Worm (Caenorhabditis elegans) whole organism, late embryonic: ENCODE data around the gene Y75B7AR.1.

Experiments used
- K09A11.1 ChIP-seq: sonication (generic microtip); optimal IDR thresholded peaks from 2 replicates; lab custom pipeline; 2017; ENCODE audit warnings: antibody characterized with exemption, mild to moderate bottlenecking, missing genetic modification characterization, missing compliant biosample characterization; ENCODE audit not compliant: insufficient read depth
- Y22D7AL.16 ChIP-seq: sonication (generic microtip); optimal IDR thresholded peaks from 2 replicates; lab custom pipeline; 2016; ENCODE audit warnings: missing genetic modification characterization, missing compliant biosample characterization
- ama-1 ChIP-seq: fragments of 150-350 bp; optimal IDR thresholded peaks from 2 replicates; lab custom pipeline; 2014
- ceh-14 ChIP-seq: sonication (generic microtip); optimal IDR thresholded peaks from 2 replicates; lab custom pipeline; 2016; ENCODE audit warnings: missing genotype, missing genetic modification characterization, missing compliant biosample characterization
- ceh-22 ChIP-seq: sonication (generic microtip); optimal IDR thresholded peaks from 2 replicates; lab custom pipeline; 2017; ENCODE audit warnings: missing biosample characterization, missing genetic modification characterization
- dmd-4 ChIP-seq: sonication (generic microtip); optimal IDR thresholded peaks from 2 replicates; lab custom pipeline; 2016; ENCODE audit warnings: borderline replicate concordance, missing genetic modification characterization, missing compliant biosample characterization
- elt-4 ChIP-seq: sonication (generic microtip); optimal IDR thresholded peaks from 2 replicates; lab custom pipeline; 2016; ENCODE audit warnings: missing genetic modification characterization, missing compliant biosample characterization
- ets-4 ChIP-seq: sonication (generic microtip); optimal IDR thresholded peaks from 2 replicates; lab custom pipeline; 2016; ENCODE audit warnings: missing genetic modification characterization, missing compliant biosample characterization
- fkh-6 ChIP-seq: sonication (generic microtip); optimal IDR thresholded peaks from 2 replicates; lab custom pipeline; 2016; ENCODE audit warnings: missing genetic modification characterization, missing compliant biosample characterization
- madf-2 ChIP-seq: sonication (generic microtip); optimal IDR thresholded peaks from 2 replicates; lab custom pipeline; 2017; ENCODE audit warnings: missing genetic modification characterization, missing compliant biosample characterization
- pha-4 ChIP-seq: fragments of 150-350 bp; optimal IDR thresholded peaks from 2 replicates; lab custom pipeline; 2018; ENCODE audit warnings: missing biosample characterization, missing genetic modification reagents, missing genetic modification characterization
- sox-4 ChIP-seq: sonication (generic microtip); optimal IDR thresholded peaks from 2 replicates; lab custom pipeline; 2017; ENCODE audit warnings: mild to moderate bottlenecking, missing genetic modification characterization, inconsistent platforms, missing compliant biosample characterization

DNA sequence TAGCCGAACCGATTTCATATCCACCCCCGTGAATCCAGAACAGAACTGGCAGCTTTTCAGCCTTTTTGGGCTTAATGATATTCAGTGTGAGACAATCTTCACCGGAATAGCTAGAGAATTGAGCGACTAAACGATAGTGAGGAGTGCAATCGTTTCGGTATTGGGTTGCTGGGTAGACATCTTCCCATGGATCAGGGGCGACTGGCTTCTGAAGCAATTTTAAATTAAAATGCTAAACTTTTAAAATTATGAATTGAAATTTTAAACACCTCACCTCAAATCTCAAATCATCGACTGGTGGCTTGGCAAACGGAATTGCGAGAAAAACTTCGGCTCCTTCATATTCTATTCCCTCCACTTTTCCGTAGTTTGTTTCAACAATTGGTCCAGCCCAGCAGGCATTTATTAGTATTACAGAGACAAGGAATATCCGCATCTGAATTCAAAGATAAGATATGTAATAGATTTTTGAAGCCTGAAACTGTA is 38.9 kb upstream of the Y75B7AR.1 start, which contains the start of gene ges-1:
- TF ChIP-seq fkh-6 (no peak), dmd-4 (tag; lab: Kevin White, UChicago) (no peak), elt-4 (tag; lab: Kevin White, UChicago) (no peak), Y22D7AL.16 (tag; lab: Kevin White, UChicago) (no peak), ets-4 (no peak), madf-2 (tag; lab: Kevin White, UChicago) (no peak), pha-4 (tag; lab: Kevin White, UChicago) (no peak), sox-4 (tag; lab: Kevin White, UChicago) (no peak), ceh-14 (no peak), ceh-22 (tag; lab: Kevin White, UChicago) (no peak), K09A11.1 (tag; lab: Kevin White, UChicago) (no peak), ama-1 (lab: Kevin White, UChicago) (no peak)
